Worm (Caenorhabditis elegans): ENCODE results near the gene F22H10.1.

The F22H10.1 gene

ce11 chrX:16711381-16711780 is 9.1 kb downstream of the F22H10.1 start, which contains the start of gene lgc-53:
Gene lgc-53 (plus strand): TSS chrX:16711681.
- TF ChIP-seq egl-27 (tag; optimal IDR thresholded peaks at IDR 0.05) (no peak), C34F6.9 (tag; optimal IDR thresholded peaks at IDR 0.05) (no peak), elt-1 (tag; optimal IDR thresholded peaks at IDR 0.05) (no peak)

DNA sequence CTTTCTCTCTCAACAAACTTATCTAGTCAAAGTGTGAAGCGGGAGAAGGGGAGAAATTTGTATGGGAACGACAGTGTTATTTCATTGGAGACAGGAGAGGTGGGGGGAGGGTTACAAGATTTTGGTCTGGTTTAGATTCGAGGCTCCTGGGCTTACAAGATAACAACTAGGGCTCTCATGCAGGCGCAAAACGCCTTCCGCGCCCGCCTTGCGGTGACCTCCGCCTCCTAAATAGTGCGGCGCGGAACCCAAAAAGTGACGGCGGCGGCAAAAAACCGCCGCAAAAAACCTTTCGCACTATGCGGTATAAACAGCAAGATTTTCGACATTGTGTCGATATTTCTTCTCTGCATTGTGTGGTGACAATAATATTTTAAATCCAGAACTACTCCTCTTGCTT is 13.7 kb downstream of the F22H10.1 start:
- TF ChIP-seq lin-13 (GFP tag; optimal IDR thresholded peaks at IDR 0.05) (no peak), Y55F3AM.14 (GFP tag; optimal IDR thresholded peaks at IDR 0.05) (no peak), nhr-77 (tag; optimal IDR thresholded peaks at IDR 0.05) (no peak), nhr-21 (tag; optimal IDR thresholded peaks at IDR 0.05) (no peak), aly-2 (tag; optimal IDR thresholded peaks at IDR 0.05) (no peak), skn-1 (tag; optimal IDR thresholded peaks at IDR 0.05) (no peak), nhr-6 (tag; optimal IDR thresholded peaks at IDR 0.05) (no peak), ztf-11 (tag; optimal IDR thresholded peaks at IDR 0.05) (no peak), nhr-25 (tag; optimal IDR thresholded peaks at IDR 0.05) (no peak), mbf-1 (tag; optimal IDR thresholded peaks at IDR 0.05) (no peak), egl-27 (tag; optimal IDR thresholded peaks at IDR 0.05) (no peak), elt-3 (tag; optimal IDR thresholded peaks at IDR 0.05) (no peak), dmd-4 (tag; optimal IDR thresholded peaks at IDR 0.05) (no peak), crh-2 (tag; optimal IDR thresholded peaks at IDR 0.05) (no peak), ztf-4 (tag; optimal IDR thresholded peaks at IDR 0.05) (no peak), sem-4 (tag; optimal IDR thresholded peaks at IDR 0.05) (no peak), sma-3 (GFP tag; optimal IDR thresholded peaks at IDR 0.05) (no peak), lin-11 (tag; optimal IDR thresholded peaks at IDR 0.05) (no peak)

DNA sequence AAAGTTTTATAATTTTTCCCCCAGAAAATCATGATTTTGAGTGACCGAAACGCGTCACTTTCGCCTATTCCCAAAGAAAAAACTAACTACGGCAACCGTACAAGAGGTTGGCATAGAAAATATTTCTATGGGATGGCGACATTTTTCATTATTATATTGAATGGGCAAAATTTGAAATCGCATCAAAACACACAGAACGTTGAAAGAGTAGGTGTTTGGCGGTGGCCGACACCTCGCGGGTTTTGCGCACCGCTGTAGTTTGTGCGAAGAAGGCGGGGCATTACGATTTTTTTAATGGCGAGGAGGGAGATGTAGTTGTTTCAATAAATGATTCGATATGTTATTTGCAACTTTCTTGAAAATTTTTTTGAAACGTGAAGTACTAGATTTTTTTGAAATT is 19.7 kb downstream of the F22H10.1 start:
- TF ChIP-seq ztf-11 (tag; optimal IDR thresholded peaks at IDR 0.05): no peak
- peak; percentile 32 for TF ChIP-seq snpc-4 (tag; optimal IDR thresholded peaks at IDR 0.05)

DNA sequence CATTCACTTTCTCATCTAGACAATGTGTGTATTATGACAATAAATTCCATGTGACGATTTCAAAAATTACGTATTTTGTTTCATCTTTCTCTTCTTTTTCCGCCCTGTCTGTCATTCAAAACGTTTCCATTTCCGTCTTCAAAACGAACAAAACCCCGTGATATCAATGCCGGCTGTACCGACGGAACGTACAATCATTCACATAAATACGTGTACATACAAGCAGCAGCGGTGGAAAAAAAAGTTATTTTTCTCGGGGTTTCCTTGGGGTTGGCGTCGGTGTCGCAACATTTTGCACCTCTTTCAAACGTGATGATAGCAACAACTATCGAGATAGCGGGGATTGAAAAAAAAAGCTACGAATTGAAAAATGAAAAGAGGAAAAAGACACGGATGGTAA is 22.7 kb downstream of the F22H10.1 start:
- peak; percentile 43 for TF ChIP-seq sma-9 (GFP tag; optimal IDR thresholded peaks at IDR 0.05)
- TF ChIP-seq sma-9 (tag; optimal IDR thresholded peaks at IDR 0.05): no peak
- no peak for TF ChIP-seq egl-27 (tag; optimal IDR thresholded peaks at IDR 0.05)
- TF ChIP-seq fos-1 (tag; optimal IDR thresholded peaks at IDR 0.05): peak; percentile 24
- peak; percentile 47 for TF ChIP-seq nhr-21 (tag; optimal IDR thresholded peaks at IDR 0.05)
- no peak for TF ChIP-seq skn-1 (tag; optimal IDR thresholded peaks at IDR 0.05)
- TF ChIP-seq peb-1 (tag; optimal IDR thresholded peaks at IDR 0.05): no peak
- TF ChIP-seq sma-3 (GFP tag; optimal IDR thresholded peaks at IDR 0.05): peak; percentile 39

DNA sequence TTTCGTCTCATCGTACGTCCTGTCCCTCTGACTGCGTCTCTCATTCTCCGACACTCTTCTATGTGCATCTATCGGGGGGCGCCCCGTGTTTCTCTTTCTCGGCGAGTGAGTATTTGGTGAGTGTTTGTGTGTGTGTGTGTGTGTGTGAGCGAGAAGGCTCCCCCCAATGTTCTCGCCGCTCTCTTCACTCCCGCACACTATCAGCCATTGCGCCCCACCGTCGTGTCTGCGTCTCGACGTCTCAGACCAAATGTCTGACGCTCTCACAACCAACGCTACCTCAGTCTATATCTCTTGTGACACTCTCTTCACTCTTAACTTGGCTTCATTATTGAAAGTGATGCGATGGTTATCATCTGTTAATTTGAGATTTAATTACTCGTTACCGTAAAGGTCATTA is 24.6 kb downstream of the F22H10.1 start:
- no peak for TF ChIP-seq elt-1 (tag; optimal IDR thresholded peaks at IDR 0.05)
- TF ChIP-seq unc-39 (tag; optimal IDR thresholded peaks at IDR 0.05): no peak
- TF ChIP-seq unc-62 (GFP tag; optimal IDR thresholded peaks at IDR 0.05): peak; percentile 43
- peak; percentile 61 for TF ChIP-seq blmp-1 (tag; optimal IDR thresholded peaks at IDR 0.05; ENCODE audit: insufficient read depth)
- peak; percentile 95 for TF ChIP-seq crh-2 (tag; optimal IDR thresholded peaks at IDR 0.05)
- no peak for TF ChIP-seq nhr-77 (tag; optimal IDR thresholded peaks at IDR 0.05)
- peak; percentile 47 for TF ChIP-seq nhr-11 (tag; optimal IDR thresholded peaks at IDR 0.05)
- TF ChIP-seq dmd-4 (tag; optimal IDR thresholded peaks at IDR 0.05): no peak
- TF ChIP-seq nhr-21 (tag; optimal IDR thresholded peaks at IDR 0.05): peak; percentile 91
- TF ChIP-seq nhr-25 (tag; optimal IDR thresholded peaks at IDR 0.05): peak; percentile 91
- TF ChIP-seq alr-1 (tag; optimal IDR thresholded peaks at IDR 0.05): no peak
- TF ChIP-seq zag-1 (tag; optimal IDR thresholded peaks at IDR 0.05): peak; percentile 89
- no peak for TF ChIP-seq ztf-11 (tag; optimal IDR thresholded peaks at IDR 0.05)
- TF ChIP-seq lin-39 (tag; optimal IDR thresholded peaks at IDR 0.05): no peak
- no peak for TF ChIP-seq nhr-23 (tag; optimal IDR thresholded peaks at IDR 0.05)
- peak; percentile 98 for TF ChIP-seq F13H6.1 (tag; optimal IDR thresholded peaks at IDR 0.05)
- peak; percentile 85 for TF ChIP-seq fos-1 (tag; optimal IDR thresholded peaks at IDR 0.05)
- TF ChIP-seq elt-3 (tag; optimal IDR thresholded peaks at IDR 0.05): no peak
- peak; percentile 53 to 80 for TF ChIP-seq lsy-2 (tag; optimal IDR thresholded peaks at IDR 0.05)
- TF ChIP-seq lin-13 (GFP tag; optimal IDR thresholded peaks at IDR 0.05): peak; percentile 87
- TF ChIP-seq peb-1 (tag; optimal IDR thresholded peaks at IDR 0.05): no peak
- TF ChIP-seq egl-27 (tag; optimal IDR thresholded peaks at IDR 0.05): peak; percentile 94
- TF ChIP-seq ztf-4 (tag; optimal IDR thresholded peaks at IDR 0.05): peak; percentile 71
- TF ChIP-seq ceh-16 (tag; optimal IDR thresholded peaks at IDR 0.05): peak; percentile 69
- peak; percentile 47 for TF ChIP-seq nhr-6 (tag; optimal IDR thresholded peaks at IDR 0.05)
- TF ChIP-seq lin-11 (tag; optimal IDR thresholded peaks at IDR 0.05): peak; percentile 92
- peak; percentile 83 for TF ChIP-seq C34F6.9 (tag; optimal IDR thresholded peaks at IDR 0.05)
- TF ChIP-seq unc-55 (GFP tag; optimal IDR thresholded peaks at IDR 0.05): peak; percentile 93
- TF ChIP-seq nhr-237 (tag; optimal IDR thresholded peaks at IDR 0.05): peak; percentile 6
- TF ChIP-seq sma-9 (GFP tag; optimal IDR thresholded peaks at IDR 0.05): peak; percentile 94
- TF ChIP-seq sma-9 (tag; optimal IDR thresholded peaks at IDR 0.05): no peak
- TF ChIP-seq snpc-4 (tag; optimal IDR thresholded peaks at IDR 0.05): peak; percentile 75
- TF ChIP-seq mdl-1 (tag; optimal IDR thresholded peaks at IDR 0.05): peak; percentile 86 to 92
- TF ChIP-seq gmeb-1 (tag; optimal IDR thresholded peaks at IDR 0.05): peak; percentile 62
- peak; percentile 96 for TF ChIP-seq nhr-129 (tag; optimal IDR thresholded peaks at IDR 0.05)
- TF ChIP-seq ama-1 (optimal IDR thresholded peaks at IDR 0.05): no peak
- TF ChIP-seq sma-3 (GFP tag; optimal IDR thresholded peaks at IDR 0.05): peak; percentile 94
- no peak for TF ChIP-seq ztf-1 (GFP tag; conservative IDR thresholded peaks at IDR 0.05)
